Worm (Caenorhabditis elegans) whole organism, mixed stage, embryonic: ENCODE measurements around the gene str-57.

Source experiments
- bed-3 ChIP-seq: fragments of 200-800 bp; sonication (Bioruptor generic); optimal IDR thresholded peaks from 3 replicates; lab custom pipeline; 2018; ENCODE audit warnings: mild to moderate bottlenecking, missing genetic modification characterization, moderate library complexity, missing compliant biosample characterization
- ces-1 ChIP-seq: fragments of 150-350 bp; optimal IDR thresholded peaks from 2 replicates; lab custom pipeline; 2014; ENCODE audit warnings: missing biosample characterization, missing genetic modification reagents, missing genetic modification characterization
- cnd-1 ChIP-seq: fragments of 200-800 bp; sonication (Bioruptor generic); optimal IDR thresholded peaks from 2 replicates; lab custom pipeline; 2018; ENCODE audit warnings: mild to moderate bottlenecking, missing genetic modification characterization, missing compliant biosample characterization
- elt-1 ChIP-seq: sonication (generic microtip); optimal IDR thresholded peaks from 2 replicates; lab custom pipeline; 2017; ENCODE audit warnings: missing genetic modification characterization, mild to moderate bottlenecking, missing compliant biosample characterization, antibody characterized with exemption, moderate library complexity, borderline replicate concordance; ENCODE audit not compliant: insufficient read depth
- lin-13 ChIP-seq: fragments of 150-350 bp; optimal IDR thresholded peaks from 2 replicates; lab custom pipeline; 2014; ENCODE audit warnings: missing biosample characterization, missing genetic modification characterization
- lsy-2 ChIP-seq: fragments of 150-350 bp; optimal IDR thresholded peaks from 2 replicates; lab custom pipeline; 2014; ENCODE audit warnings: missing biosample characterization, missing genetic modification characterization
- mep-1 ChIP-seq: fragments of 150-350 bp; optimal IDR thresholded peaks from 2 replicates; lab custom pipeline; 2017; ENCODE audit warnings: missing biosample characterization, missing genetic modification reagents, missing genetic modification characterization, inconsistent platforms
- mls-2 ChIP-seq: sonication (generic microtip); optimal IDR thresholded peaks from 2 replicates; lab custom pipeline; 2016; ENCODE audit warnings: mild to moderate bottlenecking, missing genetic modification characterization, moderate library complexity, missing compliant biosample characterization
- nhr-237 ChIP-seq: fragments of 150-350 bp; optimal IDR thresholded peaks from 2 replicates; lab custom pipeline; 2014; ENCODE audit warnings: missing biosample characterization, missing genetic modification characterization
- nhr-28 ChIP-seq: fragments of 150-350 bp; optimal IDR thresholded peaks from 2 replicates; lab custom pipeline; 2014; ENCODE audit warnings: missing biosample characterization, missing genetic modification characterization
- pha-4 ChIP-seq: fragments of 150-350 bp; optimal IDR thresholded peaks from 2 replicates; lab custom pipeline; 2018; ENCODE audit warnings: missing biosample characterization, missing genetic modification reagents, missing genetic modification characterization
- unc-62 ChIP-seq: fragments of 150-350 bp; optimal IDR thresholded peaks from 2 replicates; lab custom pipeline; 2014; ENCODE audit warnings: missing biosample characterization, missing genetic modification reagents, missing genetic modification characterization
- zip-8 ChIP-seq: fragments of 150-350 bp; optimal IDR thresholded peaks from 2 replicates; lab custom pipeline; 2014; ENCODE audit warnings: missing biosample characterization, missing genetic modification characterization
- ztf-11 ChIP-seq: fragments of 150-350 bp; optimal IDR thresholded peaks from 2 replicates; lab custom pipeline; 2014; ENCODE audit warnings: missing biosample characterization, missing genetic modification characterization

- no peak for TF ChIP-seq nhr-237
- no peak for TF ChIP-seq mep-1 (tag; lab: Kevin White, UChicago)
- no peak for TF ChIP-seq unc-62
- no peak for TF ChIP-seq ztf-11
- no peak for TF ChIP-seq cnd-1 (tag; lab: Kevin White, UChicago)
- TF ChIP-seq lsy-2 (tag; lab: Kevin White, UChicago), result no peak
- no peak for TF ChIP-seq elt-1
- no peak for TF ChIP-seq nhr-28 (tag; lab: Kevin White, UChicago)
- TF ChIP-seq pha-4 (tag; lab: Kevin White, UChicago), result no peak
- no peak for TF ChIP-seq bed-3 (GFP tag; lab: Kevin White, UChicago)
- TF ChIP-seq mls-2, result no peak
- no peak for TF ChIP-seq zip-8
- TF ChIP-seq ces-1 (GFP tag; lab: Kevin White, UChicago), result no peak
- TF ChIP-seq lin-13 (tag; lab: Kevin White, UChicago), result no peak
Measured at ce11 chrV:15915919-15916318, 45.5 kb downstream of the str-57 start, which contains the start of gene gst-38.
